Worm (Caenorhabditis elegans) whole organism, early embryonic: Measurements from ENCODE around the gene Y58A7A.3.

ENCODE experiments used
- B0310.2 ChIP-seq: sonication (generic microtip); optimal IDR thresholded peaks from 2 replicates; lab custom pipeline; 2016; ENCODE audit warnings: mild to moderate bottlenecking, missing genetic modification characterization, missing compliant biosample characterization
- F13C5.2 ChIP-seq: sonication (generic microtip); optimal IDR thresholded peaks from 2 replicates; lab custom pipeline; 2017; ENCODE audit warnings: mild to moderate bottlenecking, missing genetic modification characterization, inconsistent platforms, missing compliant biosample characterization
- aly-1 ChIP-seq: sonication (generic microtip); optimal IDR thresholded peaks from 2 replicates; lab custom pipeline; 2016; ENCODE audit warnings: missing genetic modification characterization, missing compliant biosample characterization
- ama-1 ChIP-seq: fragments of 150-350 bp; optimal IDR thresholded peaks from 2 replicates; lab custom pipeline; 2014
- ceh-13 ChIP-seq: fragments of 200-800 bp; sonication (Bioruptor generic); optimal IDR thresholded peaks from 2 replicates; lab custom pipeline; 2018; ENCODE audit warnings: mild to moderate bottlenecking, missing genetic modification characterization, missing compliant biosample characterization
- ceh-36 ChIP-seq: sonication (generic microtip); optimal IDR thresholded peaks from 2 replicates; lab custom pipeline; 2016; ENCODE audit warnings: missing genetic modification characterization, inconsistent platforms, missing compliant biosample characterization
- ets-7 ChIP-seq: sonication (generic microtip); optimal IDR thresholded peaks from 2 replicates; lab custom pipeline; 2016; ENCODE audit warnings: missing genotype, missing genetic modification characterization, missing compliant biosample characterization
- flt-1 ChIP-seq: fragments of 200-800 bp; sonication (Bioruptor generic); IDR thresholded peaks from 2 replicates; pipeline ENCODE4 v1.3.6; 2022; ENCODE audit warnings: missing genetic modification characterization, missing compliant biosample characterization
- hmbx-1 ChIP-seq: sonication (generic microtip); optimal IDR thresholded peaks from 2 replicates; lab custom pipeline; 2016; ENCODE audit warnings: mild to moderate bottlenecking, missing genetic modification characterization, missing compliant biosample characterization
- hmg-4 ChIP-seq: fragments of 200-800 bp; sonication (Bioruptor generic); optimal IDR thresholded peaks from 2 replicates; lab custom pipeline; 2018; ENCODE audit warnings: mild to moderate bottlenecking, missing genetic modification characterization, missing compliant biosample characterization
- hnd-1 ChIP-seq: sonication (generic microtip); optimal IDR thresholded peaks from 2 replicates; lab custom pipeline; 2016; ENCODE audit warnings: missing genetic modification characterization, missing compliant biosample characterization
- pes-1 ChIP-seq: fragments of 200-800 bp; sonication (Bioruptor generic); IDR thresholded peaks from 2 replicates; pipeline ENCODE4 v1.3.6; 2022; ENCODE audit warnings: missing genetic modification reagents, missing genetic modification characterization, missing compliant biosample characterization
- scrt-1 ChIP-seq: fragments of 200-800 bp; sonication (Bioruptor generic); IDR thresholded peaks from 2 replicates; pipeline ENCODE4 v1.3.6; 2022; ENCODE audit warnings: missing genetic modification characterization, missing compliant biosample characterization
- sea-1 ChIP-seq: fragments of 200-800 bp; sonication (Bioruptor generic); conservative IDR thresholded peaks from 2 replicates; pipeline ENCODE4 v1.3.6; 2022; ENCODE audit warnings: missing genetic modification characterization, missing compliant biosample characterization
- tbx-11 ChIP-seq: fragments of 200-800 bp; sonication (Bioruptor generic); IDR thresholded peaks from 2 replicates; pipeline ENCODE4 v1.3.6; 2022; ENCODE audit warnings: missing genetic modification characterization, missing compliant biosample characterization
- tbx-37 ChIP-seq: fragments of 200-800 bp; sonication (Bioruptor generic); conservative IDR thresholded peaks from 2 replicates; pipeline ENCODE4 v1.3.6; 2022; ENCODE audit warnings: missing genetic modification reagents, missing genetic modification characterization, missing compliant biosample characterization
- tra-4 ChIP-seq: sonication (generic microtip); optimal IDR thresholded peaks from 2 replicates; lab custom pipeline; 2017; ENCODE audit warnings: missing genetic modification characterization, missing compliant biosample characterization

Y58A7A.3 gene

ce11 chrV:5064761-5065421 lies 15.8 kb downstream of the Y58A7A.3 start, which contains the start of gene mlk-1:
Gene mlk-1 (minus strand): TSS chrV:5064811.
- TF ChIP-seq hmbx-1 (no peak), ceh-13 (GFP tag; lab: Kevin White, UChicago) (no peak), tbx-11 (GFP tag; lab: Robert Waterston, UW) (no peak), ets-7 (tag; lab: Kevin White, UChicago) (no peak), F13C5.2 (tag; lab: Kevin White, UChicago) (peak; percentile 12)

- no peak for TF ChIP-seq hmbx-1
- no peak for TF ChIP-seq pes-1 (GFP tag; lab: Robert Waterston, UW)
- no peak for TF ChIP-seq scrt-1 (GFP tag; lab: Robert Waterston, UW)
- no peak for TF ChIP-seq tra-4 (tag; lab: Kevin White, UChicago)
- no peak for TF ChIP-seq tbx-37 (GFP tag; lab: Robert Waterston, UW)
- TF ChIP-seq B0310.2 (tag; lab: Kevin White, UChicago): no peak
- TF ChIP-seq ceh-36 (tag; lab: Kevin White, UChicago): no peak
- TF ChIP-seq hnd-1 (tag; lab: Kevin White, UChicago): no peak
- TF ChIP-seq sea-1 (GFP tag; lab: Robert Waterston, UW): no peak
- no peak for TF ChIP-seq tbx-11 (GFP tag; lab: Robert Waterston, UW)
- no peak for TF ChIP-seq F13C5.2 (tag; lab: Kevin White, UChicago)
Measured at ce11 chrV:5053335-5053734, 27.4 kb downstream of the Y58A7A.3 start, which contains the start of gene cwp-4. Gene cwp-4 (plus strand): TSS chrV:5053635.

- TF ChIP-seq sea-1 (GFP tag; lab: Robert Waterston, UW) (no peak), tbx-37 (GFP tag; lab: Robert Waterston, UW) (no peak), ets-7 (tag; lab: Kevin White, UChicago) (no peak)
Measured at ce11 chrV:5052233-5052632, 28.5 kb downstream of the Y58A7A.3 start, which contains the start of gene K11D12.12. Gene K11D12.12 (plus strand): TSS chrV:5052261.

DNA sequence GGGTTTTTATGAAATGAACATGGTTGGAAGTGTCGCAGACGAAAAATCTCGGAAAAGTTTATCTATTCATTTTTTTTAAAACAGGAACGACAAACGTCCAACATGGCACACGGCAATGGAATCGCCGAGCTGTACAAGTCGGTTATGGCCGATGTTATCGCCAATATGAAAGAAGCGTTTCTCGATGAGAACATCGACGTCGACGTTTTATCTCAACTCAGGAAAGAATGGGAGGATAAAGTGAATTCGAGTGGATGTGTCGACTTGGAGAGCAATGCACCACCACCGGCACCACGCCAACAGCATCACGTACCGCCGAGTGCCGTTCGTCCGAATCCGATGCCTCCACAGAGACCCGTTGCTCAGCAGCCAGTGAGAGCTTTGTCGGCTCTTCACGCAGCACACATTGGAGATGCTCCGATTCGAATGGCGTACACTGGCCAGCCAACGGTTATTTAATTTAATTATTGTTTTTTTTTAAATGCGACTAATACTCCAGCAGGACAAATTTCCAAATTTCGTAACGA lies 30.6 kb downstream of the Y58A7A.3 start:
- no peak for TF ChIP-seq tra-4 (tag; lab: Kevin White, UChicago)
- no peak for TF ChIP-seq hmg-4 (GFP tag; lab: Kevin White, UChicago)
- no peak for TF ChIP-seq tbx-11 (GFP tag; lab: Robert Waterston, UW)
- no peak for TF ChIP-seq ets-7 (tag; lab: Kevin White, UChicago)
- no peak for TF ChIP-seq B0310.2 (tag; lab: Kevin White, UChicago)
- TF ChIP-seq pes-1 (GFP tag; lab: Robert Waterston, UW): no peak
- no peak for TF ChIP-seq scrt-1 (GFP tag; lab: Robert Waterston, UW)
- no peak for TF ChIP-seq ceh-36 (tag; lab: Kevin White, UChicago)
- TF ChIP-seq hmbx-1: no peak
- no peak for TF ChIP-seq ama-1
- TF ChIP-seq ceh-13 (GFP tag; lab: Kevin White, UChicago): no peak
- no peak for TF ChIP-seq tbx-37 (GFP tag; lab: Robert Waterston, UW)
- no peak for TF ChIP-seq flt-1 (GFP tag; lab: Robert Waterston, UW)
- no peak for TF ChIP-seq hnd-1 (tag; lab: Kevin White, UChicago)
- no peak for TF ChIP-seq F13C5.2 (tag; lab: Kevin White, UChicago)
- TF ChIP-seq aly-1 (tag; lab: Kevin White, UChicago): no peak
- TF ChIP-seq sea-1 (GFP tag; lab: Robert Waterston, UW): no peak

- TF ChIP-seq tbx-11 (GFP tag; lab: Robert Waterston, UW) (no peak), tra-4 (tag; lab: Kevin White, UChicago) (no peak), hmbx-1 (no peak), tbx-37 (GFP tag; lab: Robert Waterston, UW) (no peak), pes-1 (GFP tag; lab: Robert Waterston, UW) (0 out of 2 replicates have a peak, but pooled peaks have one; percentile 32), F13C5.2 (tag; lab: Kevin White, UChicago) (peak; percentile 71), ets-7 (tag; lab: Kevin White, UChicago) (no peak), B0310.2 (tag; lab: Kevin White, UChicago) (no peak), ceh-13 (GFP tag; lab: Kevin White, UChicago) (no peak), aly-1 (tag; lab: Kevin White, UChicago) (no peak), hmg-4 (GFP tag; lab: Kevin White, UChicago) (peak; percentile 15), scrt-1 (GFP tag; lab: Robert Waterston, UW) (peak; percentile 85), sea-1 (GFP tag; lab: Robert Waterston, UW) (no peak), hnd-1 (tag; lab: Kevin White, UChicago) (no peak), ama-1 (no peak), ceh-36 (tag; lab: Kevin White, UChicago) (no peak), flt-1 (GFP tag; lab: Robert Waterston, UW) (0 out of 2 replicates have a peak, but pooled peaks have one; percentile 20)
Measured at ce11 chrV:5049333-5049942, 31.3 kb downstream of the Y58A7A.3 start, which contains the start of the genes pqn-51 and K11D12.14. Gene pqn-51 (plus strand): TSS chrV:5049607. Gene K11D12.14 (plus strand): TSS chrV:5049636.

- TF ChIP-seq sea-1 (GFP tag; lab: Robert Waterston, UW): peak; percentile 69; the same call in 1 of the 2 replicates
- peak; percentile 42; the same call in 1 of the 2 replicates for TF ChIP-seq pes-1 (GFP tag; lab: Robert Waterston, UW)
- peak; percentile 88 for TF ChIP-seq scrt-1 (GFP tag; lab: Robert Waterston, UW)
Measured at ce11 chrV:5047230-5047629, 33.5 kb downstream of the Y58A7A.3 start.

DNA sequence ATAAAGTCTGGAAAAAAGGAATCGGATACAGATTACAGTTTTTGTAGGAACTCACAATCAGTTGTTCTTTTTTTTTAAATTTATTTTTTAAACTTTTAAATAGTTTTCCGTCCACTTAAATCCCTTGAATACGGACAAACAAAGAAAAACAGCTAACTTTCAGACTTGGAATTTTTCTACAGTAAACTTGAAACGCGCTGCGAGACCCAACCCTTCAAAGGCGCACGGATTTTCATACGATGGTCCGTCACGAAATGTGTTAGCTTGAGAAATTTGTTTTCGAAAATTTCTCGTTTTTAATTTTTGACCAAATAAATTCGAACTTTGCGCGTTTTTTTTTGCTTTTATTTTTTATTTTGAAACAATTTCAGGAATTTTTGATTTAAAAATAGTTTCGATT lies 34.1 kb downstream of the Y58A7A.3 start:
- TF ChIP-seq scrt-1 (GFP tag; lab: Robert Waterston, UW) (no peak), tbx-37 (GFP tag; lab: Robert Waterston, UW) (no peak), ets-7 (tag; lab: Kevin White, UChicago) (no peak), tbx-11 (GFP tag; lab: Robert Waterston, UW) (no peak), sea-1 (GFP tag; lab: Robert Waterston, UW) (no peak), hmg-4 (GFP tag; lab: Kevin White, UChicago) (no peak), ceh-13 (GFP tag; lab: Kevin White, UChicago) (no peak), hmbx-1 (no peak)
